Worm (Caenorhabditis elegans) whole organism, early embryonic: ENCODE results near the gene Y110A2AL.7.

ENCODE experiments used
- B0310.2 ChIP-seq: sonication (generic microtip); optimal IDR thresholded peaks from 2 replicates; lab custom pipeline; 2016; ENCODE audit warnings: mild to moderate bottlenecking, missing genetic modification characterization, missing compliant biosample characterization
- ama-1 ChIP-seq: fragments of 150-350 bp; optimal IDR thresholded peaks from 2 replicates; lab custom pipeline; 2014
- sea-1 ChIP-seq: fragments of 200-800 bp; sonication (Bioruptor generic); conservative IDR thresholded peaks from 2 replicates; pipeline ENCODE4 v1.3.6; 2022; ENCODE audit warnings: missing genetic modification characterization, missing compliant biosample characterization
- tbx-11 ChIP-seq: fragments of 200-800 bp; sonication (Bioruptor generic); IDR thresholded peaks from 2 replicates; pipeline ENCODE4 v1.3.6; 2022; ENCODE audit warnings: missing genetic modification characterization, missing compliant biosample characterization

ce11 chrII:2854794-2855193 is 11.8 kb upstream of the Y110A2AL.7 start:
- TF ChIP-seq ama-1 (lab: Kevin White, UChicago) = no peak
- TF ChIP-seq B0310.2 (tag; lab: Kevin White, UChicago) = no peak
- no peak for TF ChIP-seq tbx-11 (GFP tag; lab: Robert Waterston, UW)
- TF ChIP-seq sea-1 (GFP tag; lab: Robert Waterston, UW) = no peak
